Worm (Caenorhabditis elegans): ENCODE data around the gene F28C6.8.

F28C6.8 gene

ce11 chrII:8603567-8604359, 2.9 kb upstream of the F28C6.8 start, which contains the start of gene suf-1 (continued):
- TF ChIP-seq lin-13 (GFP tag; optimal IDR thresholded peaks at IDR 0.05) (peak; percentile 33), snpc-4 (tag; optimal IDR thresholded peaks at IDR 0.05) (no peak)

ce11 chrII:8607662-8608061, 1.0 kb downstream of the F28C6.8 start, which contains the start of gene F28C6.10:
TSS of gene F28C6.10 (plus strand) at chrII:8607962.
- TF ChIP-seq ztf-11 (tag; optimal IDR thresholded peaks at IDR 0.05) (no peak), nhr-77 (tag; optimal IDR thresholded peaks at IDR 0.05) (no peak), F13H6.1 (tag; optimal IDR thresholded peaks at IDR 0.05) (no peak), crh-2 (tag; optimal IDR thresholded peaks at IDR 0.05) (no peak), zag-1 (tag; optimal IDR thresholded peaks at IDR 0.05) (no peak), ztf-4 (tag; optimal IDR thresholded peaks at IDR 0.05) (no peak), mab-5 (tag; optimal IDR thresholded peaks at IDR 0.05) (no peak), nhr-23 (tag; optimal IDR thresholded peaks at IDR 0.05) (no peak), nhr-129 (tag; optimal IDR thresholded peaks at IDR 0.05) (no peak), unc-39 (tag; optimal IDR thresholded peaks at IDR 0.05) (no peak)

- no peak for TF ChIP-seq unc-55 (GFP tag; optimal IDR thresholded peaks at IDR 0.05)
- TF ChIP-seq mbf-1 (tag; optimal IDR thresholded peaks at IDR 0.05): no peak
- no peak for TF ChIP-seq aly-2 (tag; optimal IDR thresholded peaks at IDR 0.05)
- no peak for TF ChIP-seq ztf-11 (tag; optimal IDR thresholded peaks at IDR 0.05)
- TF ChIP-seq nhr-25 (tag; optimal IDR thresholded peaks at IDR 0.05): no peak
- no peak for TF ChIP-seq ama-1 (optimal IDR thresholded peaks at IDR 0.05)
- no peak for TF ChIP-seq dmd-4 (tag; optimal IDR thresholded peaks at IDR 0.05)
- TF ChIP-seq nhr-11 (tag; optimal IDR thresholded peaks at IDR 0.05): no peak
- no peak for TF ChIP-seq nhr-129 (tag; optimal IDR thresholded peaks at IDR 0.05)
- TF ChIP-seq mdl-1 (tag; optimal IDR thresholded peaks at IDR 0.05): no peak
- no peak for TF ChIP-seq lin-39 (tag; optimal IDR thresholded peaks at IDR 0.05)
- no peak for TF ChIP-seq F13H6.1 (tag; optimal IDR thresholded peaks at IDR 0.05)
- no peak for TF ChIP-seq elt-1 (tag; optimal IDR thresholded peaks at IDR 0.05)
- TF ChIP-seq mab-5 (tag; optimal IDR thresholded peaks at IDR 0.05): no peak
Measured at ce11 chrII:8610085-8610484, 3.4 kb downstream of the F28C6.8 start, which contains the start of gene F28C6.9. TSS of gene F28C6.9 (minus strand) at chrII:8610185.

ce11 chrII:8610585-8610984, 3.9 kb downstream of the F28C6.8 start:
- TF ChIP-seq nhr-10 (tag; optimal IDR thresholded peaks at IDR 0.05): no peak
- no peak for TF ChIP-seq nhr-12 (tag; optimal IDR thresholded peaks at IDR 0.05)
- TF ChIP-seq ceh-82 (tag; optimal IDR thresholded peaks at IDR 0.05): no peak
- TF ChIP-seq unc-55 (GFP tag; optimal IDR thresholded peaks at IDR 0.05): no peak
- no peak for TF ChIP-seq nhr-129 (tag; optimal IDR thresholded peaks at IDR 0.05)
- TF ChIP-seq F13H6.1 (tag; optimal IDR thresholded peaks at IDR 0.05): no peak
- TF ChIP-seq nhr-25 (tag; optimal IDR thresholded peaks at IDR 0.05): no peak
- TF ChIP-seq ZK546.5 (tag; optimal IDR thresholded peaks at IDR 0.05): no peak
- no peak for TF ChIP-seq lin-39 (tag; optimal IDR thresholded peaks at IDR 0.05)
- TF ChIP-seq mbf-1 (tag; optimal IDR thresholded peaks at IDR 0.05): no peak

ce11 chrII:8611330-8611729, 4.7 kb downstream of the F28C6.8 start:
- no peak for TF ChIP-seq elt-1 (tag; optimal IDR thresholded peaks at IDR 0.05)

ce11 chrII:8612470-8612869, 5.8 kb downstream of the F28C6.8 start, which contains the start of gene T22C8.1:
TSS of gene T22C8.1 (plus strand) at chrII:8612770.
- TF ChIP-seq nhr-10 (tag; optimal IDR thresholded peaks at IDR 0.05) (no peak), nhr-77 (tag; optimal IDR thresholded peaks at IDR 0.05) (no peak), nhr-21 (tag; optimal IDR thresholded peaks at IDR 0.05) (no peak), elt-3 (tag; optimal IDR thresholded peaks at IDR 0.05) (no peak), unc-62 (GFP tag; optimal IDR thresholded peaks at IDR 0.05) (no peak), ceh-16 (tag; optimal IDR thresholded peaks at IDR 0.05) (no peak), gmeb-1 (tag; optimal IDR thresholded peaks at IDR 0.05) (no peak)

- no peak for TF ChIP-seq nhr-6 (tag; optimal IDR thresholded peaks at IDR 0.05)
- TF ChIP-seq nhr-21 (tag; optimal IDR thresholded peaks at IDR 0.05): no peak
- no peak for TF ChIP-seq elt-1 (tag; optimal IDR thresholded peaks at IDR 0.05)
- TF ChIP-seq nhr-12 (tag; optimal IDR thresholded peaks at IDR 0.05): no peak
- TF ChIP-seq elt-3 (tag; optimal IDR thresholded peaks at IDR 0.05): no peak
- no peak for TF ChIP-seq zag-1 (tag; optimal IDR thresholded peaks at IDR 0.05)
- no peak for TF ChIP-seq blmp-1 (tag; optimal IDR thresholded peaks at IDR 0.05; ENCODE audit: insufficient read depth)
- TF ChIP-seq ama-1 (optimal IDR thresholded peaks at IDR 0.05): no peak
- no peak for TF ChIP-seq egl-27 (tag; optimal IDR thresholded peaks at IDR 0.05)
- no peak for TF ChIP-seq alr-1 (tag; optimal IDR thresholded peaks at IDR 0.05)
- no peak for TF ChIP-seq aly-2 (tag; optimal IDR thresholded peaks at IDR 0.05)
- TF ChIP-seq lin-13 (GFP tag; optimal IDR thresholded peaks at IDR 0.05): no peak
- TF ChIP-seq ceh-82 (tag; optimal IDR thresholded peaks at IDR 0.05): no peak
- no peak for TF ChIP-seq nhr-129 (tag; optimal IDR thresholded peaks at IDR 0.05)
- TF ChIP-seq skn-1 (tag; optimal IDR thresholded peaks at IDR 0.05): no peak
- TF ChIP-seq sma-9 (GFP tag; optimal IDR thresholded peaks at IDR 0.05): no peak
- no peak for TF ChIP-seq sma-9 (tag; optimal IDR thresholded peaks at IDR 0.05)
- TF ChIP-seq ztf-1 (GFP tag; conservative IDR thresholded peaks at IDR 0.05): no peak
- no peak for TF ChIP-seq unc-55 (GFP tag; optimal IDR thresholded peaks at IDR 0.05)
- TF ChIP-seq nhr-10 (tag; optimal IDR thresholded peaks at IDR 0.05): no peak
- no peak for TF ChIP-seq crh-2 (tag; optimal IDR thresholded peaks at IDR 0.05)
Measured at ce11 chrII:8616155-8616554, 9.5 kb downstream of the F28C6.8 start.
